Fruit fly (Drosophila melanogaster) whole organism, embryonic: ENCODE data around the gene TyrRS.

ENCODE experiments used
- Ada2b ChIP-seq: fragments of 200-800 bp; sonication (Bioruptor generic); IDR thresholded peaks from 2 replicates; pipeline ENCODE4 v1.3.6; 2022; ENCODE audit warnings: missing biosample characterization, missing genetic modification characterization
- B-H2 ChIP-seq: fragments of 200-800 bp; sonication (Bioruptor generic); optimal IDR thresholded peaks from 2 replicates; lab custom pipeline; 2018; ENCODE audit warnings: missing biosample characterization, mild to moderate bottlenecking, missing genetic modification characterization
- Bteb2 ChIP-seq: fragments of 200-800 bp; sonication (Bioruptor generic); optimal IDR thresholded peaks from 2 replicates; lab custom pipeline; 2016; ENCODE audit warnings: missing biosample characterization, missing genetic modification characterization
- CG10543 ChIP-seq: fragments of 200-800 bp; sonication (Bioruptor generic); optimal IDR thresholded peaks from 3 replicates; lab custom pipeline; 2017; ENCODE audit warnings: missing biosample characterization, mild to moderate bottlenecking, missing genetic modification characterization, moderate library complexity
- CG10565 ChIP-seq: fragments of 200-800 bp; sonication (Bioruptor generic); optimal IDR thresholded peaks from 3 replicates; lab custom pipeline; 2016; ENCODE audit warnings: missing biosample characterization, mild to moderate bottlenecking, missing genetic modification characterization
- CG11560 ChIP-seq: fragments of 200-800 bp; sonication (Bioruptor generic); IDR thresholded peaks from 3 replicates; pipeline ENCODE4 v1.3.6; 2022; ENCODE audit warnings: missing biosample characterization, missing genetic modification characterization
- CG11695 ChIP-seq: fragments of 200-800 bp; sonication (Bioruptor generic); IDR thresholded peaks from 3 replicates; pipeline ENCODE4 v1.3.6; 2022; ENCODE audit warnings: missing biosample characterization, missing genetic modification characterization
- CG14014 ChIP-seq: fragments of 200-800 bp; sonication (Bioruptor generic); IDR thresholded peaks from 2 replicates; pipeline ENCODE4 v1.3.6; 2022; ENCODE audit warnings: missing biosample characterization, missing genetic modification characterization
- CG17568 ChIP-seq: fragments of 200-800 bp; sonication (Bioruptor generic); optimal IDR thresholded peaks from 2 replicates; lab custom pipeline; 2018; ENCODE audit warnings: missing biosample characterization, mild to moderate bottlenecking, missing genetic modification characterization, moderate library complexity
- CG2116 ChIP-seq: fragments of 200-800 bp; sonication (Bioruptor generic); optimal IDR thresholded peaks from 3 replicates; lab custom pipeline; 2018; ENCODE audit warnings: missing biosample characterization, mild to moderate bottlenecking, missing genetic modification characterization
- CG2678 ChIP-seq: fragments of 200-800 bp; sonication (Bioruptor generic); optimal IDR thresholded peaks from 3 replicates; lab custom pipeline; 2019; ENCODE audit warnings: missing biosample characterization, mild to moderate bottlenecking, missing genetic modification characterization, moderate library complexity
- CG30431 ChIP-seq: fragments of 200-800 bp; sonication (Bioruptor generic); optimal IDR thresholded peaks from 2 replicates; lab custom pipeline; 2017; ENCODE audit warnings: missing biosample characterization, missing genetic modification characterization
- CG34376 ChIP-seq: fragments of 200-800 bp; sonication (Bioruptor generic); optimal IDR thresholded peaks from 2 replicates; lab custom pipeline; 2018; ENCODE audit warnings: missing biosample characterization, mild to moderate bottlenecking, missing genetic modification characterization
- CG42726 ChIP-seq: fragments of 200-800 bp; sonication (Bioruptor generic); IDR thresholded peaks from 2 replicates; pipeline ENCODE4 v1.3.6; 2022; ENCODE audit warnings: missing biosample characterization, missing genetic modification characterization; ENCODE audit not compliant: partially characterized antibody
- CG4328 ChIP-seq: fragments of 200-800 bp; sonication (Bioruptor generic); optimal IDR thresholded peaks from 3 replicates; lab custom pipeline; 2017; ENCODE audit warnings: missing biosample characterization, missing genetic modification reagents, missing genetic modification characterization
- CG9817 ChIP-seq: fragments of 200-800 bp; sonication (Bioruptor generic); optimal IDR thresholded peaks from 2 replicates; lab custom pipeline; 2018; ENCODE audit warnings: missing biosample characterization, mild to moderate bottlenecking, missing genetic modification characterization, moderate library complexity
- Dref ChIP-seq: fragments of 200-800 bp; sonication (Bioruptor generic); IDR thresholded peaks from 2 replicates; pipeline ENCODE4 v1.3.6; 2022; ENCODE audit warnings: missing biosample characterization, missing genetic modification characterization
- Drgx ChIP-seq: fragments of 200-800 bp; sonication (Bioruptor generic); IDR thresholded peaks from 2 replicates; pipeline ENCODE4 v1.3.6; 2022; ENCODE audit warnings: missing biosample characterization, missing genetic modification characterization
- Elba2 ChIP-seq: fragments of 200-800 bp; sonication (Bioruptor generic); optimal IDR thresholded peaks from 3 replicates; lab custom pipeline; 2016; ENCODE audit warnings: missing biosample characterization, missing genetic modification characterization
- HLHmδ ChIP-seq: fragments of 200-800 bp; sonication (Bioruptor generic); optimal IDR thresholded peaks from 2 replicates; lab custom pipeline; 2018; ENCODE audit warnings: missing biosample characterization, mild to moderate bottlenecking, missing genetic modification characterization, moderate library complexity
- Hmr ChIP-seq: fragments of 200-800 bp; sonication (Bioruptor generic); optimal IDR thresholded peaks from 3 replicates; lab custom pipeline; 2017; ENCODE audit warnings: mild to moderate bottlenecking, missing biosample characterization, missing genetic modification reagents, missing genetic modification characterization
- Lim3 ChIP-seq: fragments of 200-800 bp; sonication (Bioruptor generic); IDR thresholded peaks from 2 replicates; pipeline ENCODE4 v1.3.6; 2022; ENCODE audit warnings: missing biosample characterization, missing genetic modification characterization
- Med ChIP-seq: fragments of 200-800 bp; sonication (Bioruptor generic); peaks from one replicate; lab custom pipeline; 2016; ENCODE audit warnings: missing biosample characterization, missing genetic modification characterization, mild to moderate bottlenecking, inconsistent platforms, moderate library complexity
- Nf-YB ChIP-seq: fragments of 200-800 bp; sonication (Bioruptor generic); optimal IDR thresholded peaks from 3 replicates; lab custom pipeline; 2019; ENCODE audit warnings: missing biosample characterization, mild to moderate bottlenecking, missing genetic modification characterization, moderate library complexity
- NfI ChIP-seq: fragments of 200-800 bp; sonication (Bioruptor generic); optimal IDR thresholded peaks from 3 replicates; lab custom pipeline; 2018; ENCODE audit warnings: missing biosample characterization, mild to moderate bottlenecking, missing genetic modification characterization, moderate library complexity
- Pdp1 ChIP-seq, 2 experiments: fragments of 200-800 bp; sonication (Bioruptor generic); optimal IDR thresholded peaks; 3 replicates each; lab custom pipeline; 2016; ENCODE audit warnings: missing biosample characterization in 2 of 2, missing genetic modification characterization in 2 of 2, mild to moderate bottlenecking in 1 of 2, moderate library complexity in 1 of 2
- Sin3A ChIP-seq: fragments of >200 bp; optimal IDR thresholded peaks from 2 replicates; lab custom pipeline; 2018
- Vsx1 ChIP-seq: fragments of 200-800 bp; sonication (Bioruptor generic); optimal IDR thresholded peaks from 2 replicates; lab custom pipeline; 2017; ENCODE audit warnings: missing biosample characterization, mild to moderate bottlenecking, missing genetic modification characterization, missing genetic modification reagents
- al ChIP-seq: fragments of 200-800 bp; sonication (Bioruptor generic); IDR thresholded peaks from 2 replicates; pipeline ENCODE4 v1.3.6; 2022; ENCODE audit warnings: missing biosample characterization, missing genetic modification characterization
- ara ChIP-seq: fragments of 200-800 bp; sonication (Bioruptor generic); IDR thresholded peaks from 2 replicates; pipeline ENCODE4 v1.3.6; 2022; ENCODE audit warnings: missing biosample characterization, missing genetic modification characterization
- bbx ChIP-seq: fragments of 200-800 bp; sonication (Bioruptor generic); IDR thresholded peaks from 2 replicates; pipeline ENCODE4 v1.3.6; 2022; ENCODE audit warnings: missing biosample characterization, missing genetic modification characterization; ENCODE audit not compliant: partially characterized antibody
- bowl ChIP-seq: fragments of 200-800 bp; sonication (Bioruptor generic); IDR thresholded peaks from 2 replicates; pipeline ENCODE4 v1.3.6; 2022; ENCODE audit warnings: missing biosample characterization, missing genetic modification characterization
- esg ChIP-seq: fragments of 200-800 bp; sonication (Bioruptor generic); conservative IDR thresholded peaks from 2 replicates; pipeline ENCODE4 v1.3.6; 2022; ENCODE audit warnings: missing biosample characterization, missing genetic modification characterization
- ewg ChIP-seq: fragments of 200-800 bp; sonication (Bioruptor generic); optimal IDR thresholded peaks from 3 replicates; lab custom pipeline; 2017; ENCODE audit warnings: mild to moderate bottlenecking, missing biosample characterization, missing genetic modification reagents, missing genetic modification characterization
- exex ChIP-seq: fragments of 200-800 bp; sonication (Bioruptor generic); optimal IDR thresholded peaks from 4 replicates; lab custom pipeline; 2018; ENCODE audit warnings: missing biosample characterization, mild to moderate bottlenecking, missing genetic modification characterization, moderate library complexity
- fru ChIP-seq: fragments of >200 bp; optimal IDR thresholded peaks from 2 replicates; lab custom pipeline; 2017
- ftz-f1 ChIP-seq: fragments of 200-800 bp; sonication (Bioruptor generic); optimal IDR thresholded peaks from 2 replicates; lab custom pipeline; 2016; ENCODE audit warnings: missing biosample characterization, missing genetic modification characterization
- jumu ChIP-seq: fragments of 200-800 bp; sonication (Bioruptor generic); optimal IDR thresholded peaks from 3 replicates; lab custom pipeline; 2016; ENCODE audit warnings: missing biosample characterization, missing genetic modification characterization
- kah ChIP-seq: fragments of 200-800 bp; sonication (Bioruptor generic); optimal IDR thresholded peaks from 2 replicates; lab custom pipeline; 2018; ENCODE audit warnings: missing biosample characterization, mild to moderate bottlenecking, missing genetic modification characterization
- kni ChIP-seq: fragments of 200-800 bp; sonication (Bioruptor generic); optimal IDR thresholded peaks from 3 replicates; lab custom pipeline; 2017; ENCODE audit warnings: mild to moderate bottlenecking, missing biosample characterization, missing genetic modification reagents, missing genetic modification characterization
- lilli ChIP-seq: fragments of 200-800 bp; sonication (Bioruptor generic); optimal IDR thresholded peaks from 3 replicates; lab custom pipeline; 2016; ENCODE audit warnings: missing biosample characterization, missing genetic modification characterization
- mirr ChIP-seq: fragments of 200-800 bp; sonication (Bioruptor generic); optimal IDR thresholded peaks from 3 replicates; lab custom pipeline; 2018; ENCODE audit warnings: missing biosample characterization, mild to moderate bottlenecking, missing genetic modification characterization
- nau ChIP-seq: fragments of 200-800 bp; sonication (Bioruptor generic); optimal IDR thresholded peaks from 3 replicates; lab custom pipeline; 2017; ENCODE audit warnings: missing biosample characterization, mild to moderate bottlenecking, missing genetic modification characterization, missing genetic modification reagents
- oc ChIP-seq: fragments of 200-800 bp; sonication (Bioruptor generic); optimal IDR thresholded peaks from 2 replicates; lab custom pipeline; 2018; ENCODE audit warnings: missing biosample characterization, mild to moderate bottlenecking, missing genetic modification characterization, moderate library complexity
- pnt ChIP-seq: fragments of 200-800 bp; sonication (Bioruptor generic); optimal IDR thresholded peaks from 3 replicates; lab custom pipeline; 2016; ENCODE audit warnings: missing biosample characterization, missing genetic modification characterization
- prd ChIP-seq, 3 experiments: fragments of >200 bp in 2 of 3; fragments of 200-800 bp in 1 of 3; sonication (Bioruptor generic) in 1 of 3; optimal IDR thresholded peaks in 2 of 3; IDR thresholded peaks in 1 of 3; 2 replicates in 2 of 3; 3 replicates in 1 of 3; pipeline versions ENCODE4 v1.3.6 to Lab custom; 2017 to 2022; ENCODE audit warnings: missing biosample characterization in 1 of 3, missing genetic modification characterization in 1 of 3
- rib ChIP-seq: fragments of 200-800 bp; sonication (Bioruptor generic); IDR thresholded peaks from 2 replicates; pipeline ENCODE4 v1.3.6; 2022; ENCODE audit warnings: missing biosample characterization, missing genetic modification characterization
- sug ChIP-seq: fragments of 200-800 bp; optimal IDR thresholded peaks from 2 replicates; lab custom pipeline; 2019; ENCODE audit warnings: missing biosample characterization, mild to moderate bottlenecking, missing genetic modification characterization, moderate library complexity
- toy ChIP-seq: fragments of 200-800 bp; sonication (Bioruptor generic); IDR thresholded peaks from 2 replicates; pipeline ENCODE4 v1.3.6; 2022; ENCODE audit warnings: missing biosample characterization, missing genetic modification characterization
- zen ChIP-seq: fragments of 200-800 bp; sonication (Bioruptor generic); optimal IDR thresholded peaks from 3 replicates; lab custom pipeline; 2018; ENCODE audit warnings: missing biosample characterization, mild to moderate bottlenecking, missing genetic modification characterization, moderate library complexity

TyrRS gene

dm6 chr3L:16384145-16384705 lies 34.9 kb downstream of the TyrRS start (continued):
- peak in 1 of 2 experiments; percentile 13 for TF ChIP-seq Pdp1 (GFP tag; optimal IDR thresholded peaks at IDR 0.05; lab: Kevin White, UChicago)
- TF ChIP-seq bowl (GFP tag; lab: Robert Waterston, UW): no peak
- TF ChIP-seq sug (tag; lab: Kevin White, UChicago): peak; percentile 66
- no peak for TF ChIP-seq HLHmδ (GFP tag; lab: Kevin White, UChicago)
- TF ChIP-seq Bteb2 (GFP tag; lab: Kevin White, UChicago): no peak
- no peak for TF ChIP-seq Lim3 (GFP tag; lab: Robert Waterston, UW)
- no peak for TF ChIP-seq ftz-f1 (GFP tag; lab: Kevin White, UChicago)
- no peak for TF ChIP-seq Vsx1 (GFP tag; lab: Kevin White, UChicago)
- no peak for TF ChIP-seq Sin3A
- no peak for TF ChIP-seq toy (GFP tag; lab: Robert Waterston, UW)
- no peak for TF ChIP-seq oc
- TF ChIP-seq kah (GFP tag; lab: Kevin White, UChicago): peak; percentile 40
- no peak for TF ChIP-seq jumu (GFP tag; lab: Kevin White, UChicago)
- no peak for TF ChIP-seq lilli (GFP tag; lab: Kevin White, UChicago)
- no peak for TF ChIP-seq CG34376 (GFP tag; lab: Kevin White, UChicago)
- TF ChIP-seq CG17568 (GFP tag; lab: Kevin White, UChicago): no peak
- peak; percentile 44; the same call in 1 of the 2 replicates for TF ChIP-seq Drgx (GFP tag; lab: Robert Waterston, UW)
- no peak for TF ChIP-seq Hmr (GFP tag; lab: Kevin White, UChicago)
- no peak for TF ChIP-seq al (GFP tag; lab: Robert Waterston, UW)
- no peak for TF ChIP-seq CG4328 (GFP tag; lab: Kevin White, UChicago)
- no peak for TF ChIP-seq pnt (GFP tag; lab: Kevin White, UChicago)
- no peak for TF ChIP-seq ewg
- peak; percentile 27 for TF ChIP-seq mirr (GFP tag; lab: Kevin White, UChicago)
- no peak for TF ChIP-seq CG10565 (GFP tag; lab: Kevin White, UChicago)
- no peak for TF ChIP-seq CG30431 (GFP tag; lab: Kevin White, UChicago)
- TF ChIP-seq ara: no peak
- TF ChIP-seq bbx: no peak
- TF ChIP-seq esg (GFP tag; lab: Robert Waterston, UW): no peak
- no peak for TF ChIP-seq Ada2b
- no peak for TF ChIP-seq rib (GFP tag; lab: Robert Waterston, UW)
- TF ChIP-seq Dref (GFP tag; lab: Robert Waterston, UW): peak; percentile 9; the same call in 1 of the 2 replicates
- TF ChIP-seq CG14014 (GFP tag; lab: Robert Waterston, UW): 0 out of 2 replicates have a peak, but pooled peaks have one; percentile 6
- TF ChIP-seq exex (tag; lab: Kevin White, UChicago): peak; percentile 61
- peak; percentile 71 for TF ChIP-seq Med (GFP tag; lab: Kevin White, UChicago)
- TF ChIP-seq B-H2 (GFP tag; lab: Kevin White, UChicago): no peak
- TF ChIP-seq kni (GFP tag; lab: Kevin White, UChicago): no peak
- TF ChIP-seq NfI (GFP tag; lab: Kevin White, UChicago): no peak
- TF ChIP-seq prd (optimal IDR thresholded peaks at IDR 0.05; lab: Kevin White, UChicago): no peak
- no peak for TF ChIP-seq prd (GFP tag; IDR thresholded peaks at IDR 0.05; lab: Robert Waterston, UW)
- TF ChIP-seq CG11695 (GFP tag; lab: Robert Waterston, UW): no peak
- TF ChIP-seq CG10543 (GFP tag; lab: Kevin White, UChicago): peak; percentile 11
- no peak for TF ChIP-seq nau (GFP tag; lab: Kevin White, UChicago)
- TF ChIP-seq fru (lab: Kevin White, UChicago): no peak
- no peak for TF ChIP-seq CG42726 (GFP tag; lab: Robert Waterston, UW)
- TF ChIP-seq CG9817 (tag; lab: Kevin White, UChicago): no peak
- TF ChIP-seq Nf-YB (GFP tag; lab: Kevin White, UChicago): no peak
- TF ChIP-seq CG2678 (tag; lab: Kevin White, UChicago): peak; percentile 3
- no peak for TF ChIP-seq zen (tag; lab: Kevin White, UChicago)
- TF ChIP-seq Elba2 (GFP tag; lab: Kevin White, UChicago): no peak
- no peak for TF ChIP-seq CG2116
- TF ChIP-seq CG11560: 0 out of 3 replicates have a peak, but pooled peaks have one; percentile 25
